Worm (Caenorhabditis elegans): Measurements from ENCODE around the gene F40A3.4.
A peak's percentile ranks its signal among the peaks of the same experiment; 100 is the strongest.

F40A3.4 gene

DNA sequence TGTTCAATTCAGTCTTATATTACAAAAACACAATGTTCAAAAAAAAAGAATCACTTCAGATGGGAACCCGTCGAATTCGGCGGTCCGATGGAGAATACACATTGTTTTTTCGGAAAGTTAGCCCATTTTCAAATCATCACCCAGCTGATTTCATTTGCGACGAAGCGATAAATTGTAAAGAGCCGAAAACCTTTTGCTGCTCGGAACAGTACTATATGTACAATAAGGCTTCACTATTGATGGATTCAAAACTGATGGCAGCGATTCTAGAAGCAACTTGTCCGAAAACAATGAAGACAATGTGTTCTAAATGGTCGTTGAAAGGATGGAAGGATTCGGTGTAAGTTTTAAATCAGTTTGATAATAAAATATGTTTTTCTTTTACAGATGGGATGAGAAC is 17.6 kb upstream of the F40A3.4 start, which contains the start of gene C37C3.1:
TSS of gene C37C3.1 (plus strand) at position 33 of the 400 bp plus-strand sequence.
- no peak for TF ChIP-seq ceh-90 (tag; optimal IDR thresholded peaks at IDR 0.05)
- TF ChIP-seq efl-1 (optimal IDR thresholded peaks at IDR 0.05) = peak in 1 of 2 experiments; percentile 13
- TF ChIP-seq efl-1 (GFP tag; optimal IDR thresholded peaks at IDR 0.05 in 1 of 2) = no peak
- TF ChIP-seq lsy-2 (tag; optimal IDR thresholded peaks at IDR 0.05) = peak in 1 of 2 experiments; percentile 26
- no peak for TF ChIP-seq fkh-10 (GFP tag; optimal IDR thresholded peaks at IDR 0.05)
- TF ChIP-seq mep-1 (tag; optimal IDR thresholded peaks at IDR 0.05) = no peak
- peak; percentile 47 for TF ChIP-seq ama-1 (optimal IDR thresholded peaks at IDR 0.05)
- no peak for TF ChIP-seq unc-86 (tag; optimal IDR thresholded peaks at IDR 0.05)

DNA sequence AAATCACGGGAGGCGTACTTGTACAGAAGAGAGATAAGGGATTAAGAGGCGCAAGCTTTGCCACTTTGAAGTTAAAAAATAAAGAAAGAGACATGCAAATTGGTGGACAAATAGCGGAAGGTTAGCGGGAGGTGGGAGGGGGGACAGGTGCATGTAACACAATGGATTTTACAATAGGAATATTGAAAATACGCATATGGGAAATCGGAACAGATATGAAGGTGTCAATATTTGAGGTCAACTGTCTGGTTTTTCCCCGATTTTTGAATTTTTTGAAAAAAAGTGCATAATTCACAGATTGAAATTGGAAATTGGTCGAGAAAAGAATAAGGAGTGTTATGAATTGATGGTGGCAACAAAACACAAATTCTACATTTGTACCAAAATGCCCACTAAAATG is 13.8 kb upstream of the F40A3.4 start, which contains the start of gene C37C3.17:
TSS of gene C37C3.17 (minus strand) at position 101 of the 400 bp plus-strand sequence.
- no peak for TF ChIP-seq fkh-8 (tag; optimal IDR thresholded peaks at IDR 0.05)
- TF ChIP-seq vab-15 (tag; optimal IDR thresholded peaks at IDR 0.05) = no peak
- TF ChIP-seq jun-1 (tag; optimal IDR thresholded peaks at IDR 0.05) = no peak

DNA sequence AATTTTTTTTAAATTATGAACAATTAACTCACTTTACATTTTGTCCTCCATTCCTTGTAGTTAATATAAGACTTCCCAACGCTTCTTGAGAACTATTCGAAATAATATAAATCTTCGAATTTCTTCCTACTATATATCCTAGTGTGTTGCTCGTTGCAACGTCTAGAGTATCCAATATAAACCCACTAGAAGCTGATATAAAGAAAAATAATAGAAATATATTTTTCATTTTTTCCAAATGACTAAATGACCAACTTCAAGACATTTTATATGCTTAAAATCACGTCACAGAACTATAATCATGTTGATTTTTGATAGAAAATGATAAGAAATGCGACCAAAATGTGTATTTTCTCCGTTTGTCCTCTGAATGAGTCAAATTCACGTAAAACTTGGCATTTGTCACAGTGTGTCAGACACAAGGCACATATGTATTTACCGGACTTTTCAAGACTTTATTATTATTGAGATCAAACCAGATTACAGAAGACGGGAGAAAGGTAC is 12.5 kb upstream of the F40A3.4 start, which contains the start of gene C37C3.10:
TSS of gene C37C3.10 (minus strand) at position 51 of the 504 bp plus-strand sequence.
- TF ChIP-seq ceh-90 (tag; optimal IDR thresholded peaks at IDR 0.05) (no peak), irx-1 (tag; optimal IDR thresholded peaks at IDR 0.05) (no peak), F16B12.6 (tag; optimal IDR thresholded peaks at IDR 0.05) (no peak), grh-1 (GFP tag; IDR thresholded peaks at IDR 0.05) (no peak), nhr-11 (tag; optimal IDR thresholded peaks at IDR 0.05) (no peak), C16A3.4 (tag; optimal IDR thresholded peaks at IDR 0.05) (no peak), blmp-1 (tag; optimal IDR thresholded peaks at IDR 0.05) (no peak), elt-3 (tag; optimal IDR thresholded peaks at IDR 0.05) (no peak), skn-1 (tag; optimal IDR thresholded peaks at IDR 0.05) (no peak), nhr-12 (tag; optimal IDR thresholded peaks at IDR 0.05) (no peak), jun-1 (tag; optimal IDR thresholded peaks at IDR 0.05) (no peak), sptf-1 (tag; optimal IDR thresholded peaks at IDR 0.05) (no peak), nhr-76 (tag; optimal IDR thresholded peaks at IDR 0.05) (no peak), egl-13 (tag; optimal IDR thresholded peaks at IDR 0.05) (no peak)

DNA sequence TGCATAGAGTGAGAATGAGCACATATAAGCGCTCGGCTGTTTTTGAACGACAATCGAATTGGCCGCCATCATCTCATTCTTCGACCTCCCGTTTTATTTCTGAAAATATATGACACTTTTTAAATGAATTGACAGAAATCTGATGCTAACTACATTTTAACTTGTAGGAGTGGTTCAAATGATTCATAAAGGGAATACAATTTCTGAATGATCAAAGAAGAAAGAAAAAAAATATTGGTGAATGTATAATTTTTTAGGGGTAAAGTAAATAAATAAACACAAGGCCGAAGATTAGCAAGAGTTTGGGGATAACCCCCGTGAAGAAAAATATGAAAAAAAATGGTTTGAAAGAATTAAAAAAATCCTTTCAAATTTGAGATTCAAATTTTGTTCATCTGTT is 10.9 kb upstream of the F40A3.4 start, which contains the start of gene C37C3.11:
TSS of gene C37C3.11 (minus strand) at position 101 of the 400 bp plus-strand sequence.
- TF ChIP-seq rnt-1 (tag; optimal IDR thresholded peaks at IDR 0.05) (no peak), nhr-11 (tag; optimal IDR thresholded peaks at IDR 0.05) (no peak), aha-1 (tag; optimal IDR thresholded peaks at IDR 0.05) (no peak), alr-1 (tag; optimal IDR thresholded peaks at IDR 0.05; ENCODE audit: borderline replicate concordance) (no peak), unc-98 (GFP tag; IDR thresholded peaks at IDR 0.05) (no peak), elt-2 (tag; optimal IDR thresholded peaks at IDR 0.05) (no peak), ama-1 (optimal IDR thresholded peaks at IDR 0.05) (no peak), fos-1 (tag; optimal IDR thresholded peaks at IDR 0.05) (no peak), nhr-19 (GFP tag; conservative IDR thresholded peaks at IDR 0.05) (no peak), blmp-1 (tag; optimal IDR thresholded peaks at IDR 0.05) (no peak), egl-13 (tag; optimal IDR thresholded peaks at IDR 0.05) (no peak), ceh-63 (GFP tag; optimal IDR thresholded peaks at IDR 0.05) (no peak), lin-13 (GFP tag; optimal IDR thresholded peaks at IDR 0.05) (no peak), ceh-8 (GFP tag; optimal IDR thresholded peaks at IDR 0.05) (no peak)

DNA sequence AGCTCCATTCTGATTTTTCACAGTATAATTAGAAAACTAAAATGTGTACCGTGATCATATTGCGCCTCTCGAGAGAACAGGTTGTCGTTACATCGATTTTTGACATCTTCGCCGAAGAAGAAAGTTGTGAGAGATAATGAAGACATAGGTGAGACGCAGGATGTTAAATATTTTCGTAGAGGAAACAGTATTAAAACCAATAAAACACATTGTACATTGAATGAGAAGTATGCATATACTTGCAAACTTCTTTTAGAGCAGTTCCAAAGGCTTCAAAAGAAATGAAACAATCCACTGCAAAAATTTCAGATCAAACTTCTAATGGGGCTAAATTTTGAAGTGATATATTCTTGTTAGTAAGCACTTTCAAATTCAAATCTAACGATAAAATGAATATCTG is 4.8 kb upstream of the F40A3.4 start, which contains the start of gene nipi-4:
TSS of gene nipi-4 (minus strand) at position 101 of the 400 bp plus-strand sequence.
- TF ChIP-seq irx-1 (tag; optimal IDR thresholded peaks at IDR 0.05) (no peak), blmp-1 (tag; optimal IDR thresholded peaks at IDR 0.05) (peak; percentile 75)

DNA sequence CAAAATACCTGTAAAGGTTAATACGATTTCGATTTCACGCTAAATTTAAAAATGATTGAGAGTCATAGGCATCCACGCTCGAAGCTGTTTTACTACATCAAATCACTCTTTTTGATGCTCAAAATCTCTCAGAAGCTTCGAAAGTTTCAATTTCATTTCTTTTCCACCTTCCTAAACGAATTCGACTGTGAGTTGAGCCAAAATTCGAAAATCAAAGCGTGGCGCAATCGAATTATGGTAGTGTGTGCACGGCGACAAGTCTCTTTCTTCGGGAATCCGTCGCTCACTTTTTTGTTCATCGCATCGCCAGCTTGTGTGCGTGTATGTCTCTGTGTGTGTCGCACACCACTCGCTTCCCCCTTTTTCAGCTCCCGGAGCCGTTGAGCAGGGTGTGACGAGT is 2.6 kb upstream of the F40A3.4 start:
- TF ChIP-seq nhr-84 (tag; optimal IDR thresholded peaks at IDR 0.05) = no peak
- TF ChIP-seq lin-39 (tag; optimal IDR thresholded peaks at IDR 0.05) = no peak
- TF ChIP-seq nhr-85 (tag) = no peak
- no peak for TF ChIP-seq ces-1 (GFP tag; optimal IDR thresholded peaks at IDR 0.05)
- TF ChIP-seq nhr-77 (tag; optimal IDR thresholded peaks at IDR 0.05) = no peak
- TF ChIP-seq pqm-1 (tag; optimal IDR thresholded peaks at IDR 0.05) = no peak
- TF ChIP-seq nhr-76 (tag; optimal IDR thresholded peaks at IDR 0.05) = no peak
- peak; percentile 58 for TF ChIP-seq lin-14 (GFP tag; optimal IDR thresholded peaks at IDR 0.05)
- no peak for TF ChIP-seq unc-86 (tag; optimal IDR thresholded peaks at IDR 0.05)
- no peak for TF ChIP-seq unc-30 (tag; optimal IDR thresholded peaks at IDR 0.05)
- no peak for TF ChIP-seq zip-4 (GFP tag; optimal IDR thresholded peaks at IDR 0.05)
- peak; percentile 81 for TF ChIP-seq fkh-10 (GFP tag; optimal IDR thresholded peaks at IDR 0.05)
- TF ChIP-seq alr-1 (tag; optimal IDR thresholded peaks at IDR 0.05; ENCODE audit: borderline replicate concordance) = no peak
- no peak for TF ChIP-seq lsy-2 (tag; optimal IDR thresholded peaks at IDR 0.05)
- no peak for TF ChIP-seq ceh-63 (GFP tag; optimal IDR thresholded peaks at IDR 0.05)
- TF ChIP-seq nhr-28 (tag; optimal IDR thresholded peaks at IDR 0.05) = no peak
- TF ChIP-seq nhr-47 (tag; optimal IDR thresholded peaks at IDR 0.05) = no peak
